Worm (Caenorhabditis elegans) whole organism, L2 larva: ENCODE data around the gene nduf-11.

Source experiments
- C34F6.9 ChIP-seq: fragments of 150-350 bp; optimal IDR thresholded peaks from 2 replicates; lab custom pipeline; 2014; ENCODE audit warnings: missing biosample characterization, missing genetic modification characterization
- R02D3.7 ChIP-seq: fragments of 150-350 bp; optimal IDR thresholded peaks from 2 replicates; lab custom pipeline; 2014; ENCODE audit warnings: missing biosample characterization, missing genetic modification characterization
- Y55F3AM.14 ChIP-seq: fragments of 200-800 bp; sonication (Bioruptor generic); optimal IDR thresholded peaks from 2 replicates; lab custom pipeline; 2018; ENCODE audit warnings: mild to moderate bottlenecking, missing genetic modification characterization, missing compliant biosample characterization
- ZK546.5 ChIP-seq: sonication (generic microtip); optimal IDR thresholded peaks from 2 replicates; lab custom pipeline; 2017; ENCODE audit warnings: missing biosample characterization, missing genetic modification characterization
- ama-1 ChIP-seq: fragments of 150-350 bp; optimal IDR thresholded peaks from 2 replicates; lab custom pipeline; 2018; ENCODE audit warnings: inconsistent platforms
- blmp-1 ChIP-seq: sonication (generic microtip); optimal IDR thresholded peaks from 2 replicates; lab custom pipeline; 2017; ENCODE audit warnings: missing genetic modification characterization, mild to moderate bottlenecking, missing compliant biosample characterization, antibody characterized with exemption, moderate library complexity; ENCODE audit not compliant: insufficient read depth
- ceh-16 ChIP-seq: fragments of 150-350 bp; optimal IDR thresholded peaks from 2 replicates; lab custom pipeline; 2014; ENCODE audit warnings: missing biosample characterization, missing genetic modification characterization
- dmd-4 ChIP-seq: sonication (generic microtip); optimal IDR thresholded peaks from 2 replicates; lab custom pipeline; 2017; ENCODE audit warnings: missing biosample characterization, missing genetic modification characterization
- gmeb-1 ChIP-seq: fragments of 150-350 bp; optimal IDR thresholded peaks from 2 replicates; lab custom pipeline; 2014; ENCODE audit warnings: missing biosample characterization, missing genetic modification characterization
- lin-11 ChIP-seq: fragments of 150-350 bp; sonication (generic microtip); optimal IDR thresholded peaks from 2 replicates; lab custom pipeline; 2014; ENCODE audit warnings: missing biosample characterization, missing genetic modification characterization, inconsistent platforms, mixed read lengths
- lin-13 ChIP-seq: fragments of 150-350 bp; optimal IDR thresholded peaks from 2 replicates; lab custom pipeline; 2014; ENCODE audit warnings: missing biosample characterization, missing genetic modification reagents, missing genetic modification characterization
- lin-39 ChIP-seq: fragments of 150-350 bp; optimal IDR thresholded peaks from 2 replicates; lab custom pipeline; 2014; ENCODE audit warnings: missing biosample characterization, missing genetic modification reagents, missing genetic modification characterization
- lsy-2 ChIP-seq, 2 experiments: fragments of 150-350 bp in 1 of 2; sonication (generic microtip) in 1 of 2; optimal IDR thresholded peaks; 2 replicates each; lab custom pipeline; 2014 to 2017; ENCODE audit warnings: missing biosample characterization in 2 of 2, missing genetic modification characterization in 2 of 2
- mbf-1 ChIP-seq: sonication (generic microtip); optimal IDR thresholded peaks from 2 replicates; lab custom pipeline; 2017; ENCODE audit warnings: missing biosample characterization, missing genetic modification characterization
- mdl-1 ChIP-seq, 2 experiments: fragments of 150-350 bp in 1 of 2; sonication (generic microtip) in 1 of 2; optimal IDR thresholded peaks; 2 replicates each; lab custom pipeline; 2017; ENCODE audit warnings: missing biosample characterization in 2 of 2, missing genetic modification characterization in 2 of 2
- nhr-11 ChIP-seq: fragments of 150-350 bp; optimal IDR thresholded peaks from 2 replicates; lab custom pipeline; 2014; ENCODE audit warnings: missing biosample characterization, missing genetic modification characterization
- nhr-129 ChIP-seq: fragments of 150-350 bp; optimal IDR thresholded peaks from 2 replicates; lab custom pipeline; 2014; ENCODE audit warnings: missing biosample characterization, missing genetic modification characterization
- nhr-21 ChIP-seq: fragments of 150-350 bp; optimal IDR thresholded peaks from 2 replicates; lab custom pipeline; 2014; ENCODE audit warnings: missing biosample characterization, missing genetic modification characterization
- nhr-237 ChIP-seq: fragments of 150-350 bp; optimal IDR thresholded peaks from 2 replicates; lab custom pipeline; 2014; ENCODE audit warnings: missing biosample characterization, missing genetic modification characterization
- nhr-25 ChIP-seq: fragments of 150-350 bp; sonication (generic microtip); optimal IDR thresholded peaks from 3 replicates; lab custom pipeline; 2014; ENCODE audit warnings: missing biosample characterization, missing genetic modification characterization
- nhr-6 ChIP-seq: fragments of 150-350 bp; optimal IDR thresholded peaks from 2 replicates; lab custom pipeline; 2014; ENCODE audit warnings: missing biosample characterization, missing genetic modification characterization
- nhr-77 ChIP-seq: fragments of 150-350 bp; optimal IDR thresholded peaks from 2 replicates; lab custom pipeline; 2014; ENCODE audit warnings: missing biosample characterization, missing genetic modification characterization
- sem-4 ChIP-seq: fragments of 150-350 bp; optimal IDR thresholded peaks from 2 replicates; lab custom pipeline; 2014; ENCODE audit warnings: missing biosample characterization, missing genetic modification reagents, missing genetic modification characterization
- sma-9 ChIP-seq, 2 experiments: fragments of 150-350 bp in 1 of 2; sonication (generic microtip) in 1 of 2; optimal IDR thresholded peaks; 2 replicates each; lab custom pipeline; 2014 to 2016; ENCODE audit warnings: missing genetic modification characterization in 2 of 2, mild to moderate bottlenecking in 1 of 2, missing biosample characterization in 1 of 2, missing compliant biosample characterization in 1 of 2, missing genetic modification reagents in 1 of 2, moderate library complexity in 1 of 2
- snpc-4 ChIP-seq: fragments of 150-350 bp; optimal IDR thresholded peaks from 2 replicates; lab custom pipeline; 2014; ENCODE audit warnings: missing biosample characterization, missing genetic modification characterization
- unc-39 ChIP-seq: fragments of 150-350 bp; optimal IDR thresholded peaks from 2 replicates; lab custom pipeline; 2014; ENCODE audit warnings: missing biosample characterization, missing genetic modification characterization
- unc-55 ChIP-seq: fragments of 150-350 bp; sonication (generic microtip); optimal IDR thresholded peaks from 3 replicates; lab custom pipeline; 2014; ENCODE audit warnings: missing biosample characterization, missing genetic modification reagents, missing genetic modification characterization
- zag-1 ChIP-seq: fragments of 150-350 bp; optimal IDR thresholded peaks from 2 replicates; lab custom pipeline; 2014; ENCODE audit warnings: missing biosample characterization, missing genetic modification characterization
- ztf-4 ChIP-seq: fragments of 150-350 bp; optimal IDR thresholded peaks from 2 replicates; lab custom pipeline; 2014; ENCODE audit warnings: missing biosample characterization, missing genetic modification characterization

nduf-11 gene

DNA sequence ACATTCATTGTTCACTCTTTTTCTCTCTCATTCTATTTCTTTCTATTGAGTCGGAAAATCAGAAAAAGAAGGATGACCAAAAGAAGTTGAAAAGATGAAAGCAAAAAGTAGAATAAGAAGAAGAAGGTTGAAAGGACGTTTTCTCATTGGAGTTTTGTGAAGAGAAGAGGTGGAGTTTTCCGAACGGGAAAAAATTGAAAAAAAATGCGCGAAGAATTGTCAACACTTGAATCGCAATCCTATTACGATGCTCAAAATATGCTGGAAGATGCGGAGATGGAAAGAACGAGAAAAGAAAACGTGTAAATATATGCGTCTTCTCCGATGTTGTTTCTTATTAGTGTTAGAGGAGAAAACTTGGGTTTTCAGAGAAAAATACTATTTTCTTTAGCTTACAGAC is 12.0 kb downstream of the nduf-11 start:
- no peak for TF ChIP-seq sem-4
- no peak for TF ChIP-seq R02D3.7 (tag; lab: Kevin White, UChicago)
- no peak for TF ChIP-seq ama-1 (lab: Kevin White, UChicago)
- TF ChIP-seq unc-55 (GFP tag; lab: Kevin White, UChicago) = peak; percentile 28
- TF ChIP-seq, all 48 proteins: peak for 1

DNA sequence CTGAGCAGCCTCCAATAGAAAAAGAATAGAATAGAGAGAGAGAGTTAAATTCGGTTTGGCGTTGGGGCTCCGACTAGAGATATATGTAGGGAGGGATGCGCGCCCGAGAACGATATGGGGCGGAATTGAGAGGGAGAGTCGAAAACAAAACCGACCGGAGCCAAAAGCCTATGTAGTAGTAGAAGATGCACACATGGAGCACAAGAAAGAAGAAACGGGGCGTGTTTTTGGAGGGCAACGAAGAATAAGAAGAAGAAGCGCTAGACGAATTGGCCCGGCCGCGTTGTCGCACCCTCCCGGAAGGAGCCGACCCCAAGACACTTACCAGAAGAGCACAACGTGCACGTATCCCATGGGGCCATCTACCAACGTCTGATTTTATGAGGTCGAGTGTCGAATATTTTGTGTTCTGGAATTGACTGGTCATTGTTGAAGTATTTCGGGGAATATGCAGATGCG is 16.4 kb downstream of the nduf-11 start, which contains the start of gene tag-180:
TSS of gene tag-180 (minus strand) at position 409 of the 459 bp plus-strand sequence.
- TF ChIP-seq C34F6.9 (tag; lab: Kevin White, UChicago) (peak; percentile 22), dmd-4 (tag; lab: Kevin White, UChicago) (no peak)
- TF ChIP-seq, all 48 proteins: peak for 1

DNA sequence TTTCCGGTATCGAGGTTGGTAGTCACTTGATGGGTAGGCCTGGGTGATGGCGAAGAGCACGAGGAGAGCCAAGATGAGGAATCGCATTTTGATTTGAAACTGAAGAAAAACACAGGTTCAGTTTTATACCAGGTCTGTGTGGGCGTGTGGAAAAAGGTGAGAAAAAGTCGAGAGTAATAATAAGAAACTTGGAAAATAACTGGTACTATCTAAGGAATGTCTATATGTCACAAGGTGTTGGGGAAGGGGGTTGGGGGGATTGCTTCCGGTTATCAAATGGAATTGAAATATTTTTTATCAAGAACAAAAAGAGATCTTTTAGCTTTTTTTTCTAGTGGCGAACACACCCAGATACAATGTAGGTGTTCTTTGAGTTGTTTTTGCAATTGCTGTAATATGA is 25.8 kb downstream of the nduf-11 start, which contains the start of gene nlp-51:
TSS of gene nlp-51 (minus strand) at position 101 of the 400 bp plus-strand sequence.
- no peak for TF ChIP-seq nhr-21
- TF ChIP-seq ztf-4 (tag; lab: Kevin White, UChicago) = no peak
- TF ChIP-seq mbf-1 (tag; lab: Kevin White, UChicago) = no peak
- no peak for TF ChIP-seq snpc-4 (tag; lab: Kevin White, UChicago)
- no peak for TF ChIP-seq ceh-16 (tag; lab: Kevin White, UChicago)

DNA sequence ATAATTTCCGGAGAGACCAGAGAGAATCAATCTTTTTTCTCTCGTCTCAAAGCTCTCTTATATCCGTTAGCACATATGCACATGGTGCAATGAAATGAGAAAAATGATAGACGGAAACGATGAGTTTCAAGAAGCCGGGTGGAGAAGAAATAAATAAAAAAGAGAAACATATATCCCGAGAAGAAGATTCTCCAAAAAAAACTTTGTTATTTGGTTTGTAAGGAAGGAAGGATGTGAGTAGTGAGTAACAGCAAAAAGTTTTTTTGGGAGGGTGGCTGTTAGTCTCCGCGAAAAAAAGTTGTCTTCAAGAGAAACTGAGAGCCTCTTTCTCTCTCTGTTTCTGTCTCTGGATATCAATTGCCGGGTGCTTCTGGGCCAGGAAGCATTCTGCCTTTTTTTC is 28.8 kb downstream of the nduf-11 start:
- TF ChIP-seq lin-11 (tag; lab: Kevin White, UChicago) (no peak), unc-55 (GFP tag; lab: Kevin White, UChicago) (peak; percentile 28), C34F6.9 (tag; lab: Kevin White, UChicago) (peak; percentile 27), Y55F3AM.14 (GFP tag; lab: Kevin White, UChicago) (no peak), nhr-129 (peak; percentile 12), mdl-1 (tag; optimal IDR thresholded peaks at IDR 0.05; lab: Kevin White, UChicago) (peak in 1 of 2 experiments; percentile 28)

DNA sequence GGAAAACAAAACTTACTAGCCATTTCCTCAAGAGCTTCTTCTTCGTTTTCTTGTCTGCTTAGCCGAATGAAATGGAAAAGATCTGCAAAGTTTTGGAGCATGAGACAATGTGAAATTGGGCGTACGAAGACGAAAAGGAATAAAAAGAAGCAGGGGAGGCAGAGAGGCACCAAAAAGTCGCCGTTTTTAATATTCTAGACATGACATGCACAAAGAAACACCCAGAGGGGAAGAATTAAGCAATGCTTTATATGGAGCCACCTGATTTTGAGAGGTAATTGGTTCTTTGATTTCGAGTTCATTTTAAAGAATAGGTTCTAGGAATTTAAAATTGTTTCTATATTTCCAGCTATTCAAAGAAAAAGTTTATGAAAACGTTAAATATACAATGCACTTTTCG is 31.3 kb downstream of the nduf-11 start, which contains the start of gene T24F1.4:
TSS of gene T24F1.4 (minus strand) at position 101 of the 400 bp plus-strand sequence.
- no peak for TF ChIP-seq sem-4
- TF ChIP-seq unc-39 (tag; lab: Kevin White, UChicago) = no peak

DNA sequence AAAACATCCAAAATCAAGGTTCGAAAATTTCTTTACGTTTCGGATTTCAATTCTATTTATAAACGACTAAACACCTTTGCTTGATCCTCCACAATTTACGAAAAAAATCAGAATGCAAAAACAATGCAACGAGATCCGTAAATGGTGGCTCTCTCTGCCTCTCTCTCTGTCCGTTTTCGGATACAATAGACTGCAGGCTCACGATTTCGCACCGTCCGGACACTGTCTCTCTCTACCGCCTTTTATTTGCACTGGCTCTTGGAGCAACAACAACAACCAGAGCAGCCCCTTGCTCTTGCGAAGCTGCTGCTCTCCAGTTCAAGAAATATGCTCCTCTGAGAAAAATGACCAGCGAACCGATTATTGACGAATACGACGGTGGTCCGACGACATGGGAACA is 33.2 kb downstream of the nduf-11 start, which contains the start of gene T24F1.7:
TSS of gene T24F1.7 (plus strand) at position 301 of the 400 bp plus-strand sequence.
- TF ChIP-seq snpc-4 (tag; lab: Kevin White, UChicago) = no peak
- TF ChIP-seq zag-1 (tag; lab: Kevin White, UChicago) = no peak
- no peak for TF ChIP-seq mbf-1 (tag; lab: Kevin White, UChicago)
- TF ChIP-seq lin-39 = no peak
- no peak for TF ChIP-seq C34F6.9 (tag; lab: Kevin White, UChicago)
- TF ChIP-seq lin-11 (tag; lab: Kevin White, UChicago) = no peak
- no peak for TF ChIP-seq nhr-11 (tag; lab: Kevin White, UChicago)
- no peak for TF ChIP-seq nhr-237 (tag; lab: Kevin White, UChicago)
- TF ChIP-seq blmp-1 (tag; lab: Kevin White, UChicago) = no peak
- no peak for TF ChIP-seq nhr-77 (tag; lab: Kevin White, UChicago)
- TF ChIP-seq nhr-129 = no peak
- no peak for TF ChIP-seq lin-13
- no peak for TF ChIP-seq nhr-6 (tag; lab: Kevin White, UChicago)
- TF ChIP-seq nhr-21 = no peak

DNA sequence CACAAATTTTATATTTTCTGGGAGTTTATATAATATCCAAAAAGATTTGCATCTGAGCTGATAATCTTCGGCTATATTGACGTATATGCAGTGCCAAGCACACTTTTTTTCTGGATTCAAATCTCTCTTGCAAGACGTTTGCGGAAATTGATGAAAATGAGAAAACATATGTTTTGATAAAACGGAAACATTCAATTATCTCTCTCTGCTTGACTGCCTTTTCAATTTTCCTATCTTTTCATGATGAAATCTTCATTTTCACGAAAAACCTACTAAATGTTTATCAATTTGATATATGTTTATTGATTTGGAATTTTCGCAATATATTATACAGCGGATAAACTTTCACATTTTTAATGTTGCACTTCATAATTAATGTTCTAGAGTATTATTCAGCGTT is 37.5 kb downstream of the nduf-11 start:
- TF ChIP-seq nhr-129 (peak; percentile 15), blmp-1 (tag; lab: Kevin White, UChicago) (peak; percentile 10), sma-9 (GFP tag; optimal IDR thresholded peaks at IDR 0.05; lab: Kevin White, UChicago) (no peak), sma-9 (tag; optimal IDR thresholded peaks at IDR 0.05; lab: Kevin White, UChicago) (no peak), lsy-2 (tag; optimal IDR thresholded peaks at IDR 0.05; lab: Kevin White, UChicago) (peak in 1 of 2 experiments; percentile 5)

DNA sequence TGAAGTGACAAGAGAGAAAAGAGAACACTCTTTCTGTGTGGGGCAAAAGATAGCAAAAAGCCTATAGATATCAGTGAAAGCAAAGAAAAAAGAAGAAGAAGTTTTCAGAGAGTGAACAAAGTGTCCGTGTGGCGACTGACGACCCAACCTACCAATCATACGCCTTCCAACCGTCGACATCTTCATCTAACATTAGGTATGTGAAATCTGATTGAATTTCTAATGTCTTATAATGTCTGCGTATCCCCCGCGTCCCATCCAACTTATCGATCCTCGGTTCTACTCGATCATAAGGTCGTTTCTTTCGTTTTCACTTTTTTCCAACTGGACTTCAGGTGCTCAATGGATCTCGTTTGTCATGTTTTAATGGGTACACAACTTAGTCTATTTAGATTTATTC is 38.1 kb downstream of the nduf-11 start:
- TF ChIP-seq gmeb-1 (tag; lab: Kevin White, UChicago) (no peak), nhr-25 (tag; lab: Kevin White, UChicago) (peak; percentile 61), blmp-1 (tag; lab: Kevin White, UChicago) (peak; percentile 92), ZK546.5 (tag; lab: Kevin White, UChicago) (no peak), nhr-129 (peak; percentile 26)
